1 fruit fly cellular context compared by ENCODE assay signal in the genomic region with DNA sequence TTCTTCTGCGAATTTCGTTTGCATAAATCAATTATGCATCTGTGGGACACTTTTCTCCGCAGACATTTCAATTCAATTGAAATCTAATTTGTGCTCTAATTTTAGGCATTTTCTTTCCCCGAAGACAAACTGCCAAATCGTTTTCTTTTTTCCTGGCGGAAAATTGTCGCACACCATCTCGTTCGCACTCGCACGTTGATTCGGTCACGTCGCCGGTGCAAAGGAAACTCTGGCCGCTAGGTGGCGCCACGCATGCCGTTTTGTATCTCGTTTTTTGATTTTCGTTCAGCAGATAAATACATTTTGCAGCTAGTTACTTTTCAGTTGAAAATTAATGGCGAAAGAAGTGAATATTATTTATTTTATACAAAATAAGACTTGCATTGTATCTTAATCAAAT.
A peak's percentile ranks its signal among the peaks of the same experiment; 100 is the strongest.
TF ChIP-seq lines count a peak whose summit lies in the region.

No protein-coding gene starts in this region.

TF ChIP-seq in whole organism, embryonic, 481 proteins besides CTCF, POLR2A, EP300 and RAD21 (continued from another document and continues in another):
- peak; percentile 83 for TF ChIP-seq ci (GFP tag; IDR thresholded peaks at IDR 0.05; lab: Robert Waterston, UW)
- TF ChIP-seq otp (GFP tag; IDR thresholded peaks at IDR 0.05; lab: Robert Waterston, UW) = no peak
- TF ChIP-seq CG1529 (GFP tag; optimal IDR thresholded peaks at IDR 0.05; lab: Kevin White, UChicago) = no peak
- no peak for TF ChIP-seq pros (GFP tag; optimal IDR thresholded peaks at IDR 0.05; lab: Kevin White, UChicago)
- no peak for TF ChIP-seq Sin3A (optimal IDR thresholded peaks at IDR 0.05; lab: Kevin White, UChicago)
- no peak for TF ChIP-seq CG9817 (tag; optimal IDR thresholded peaks at IDR 0.05; lab: Kevin White, UChicago)
- peak; percentile 27 for TF ChIP-seq CG2678 (tag; optimal IDR thresholded peaks at IDR 0.05; lab: Kevin White, UChicago)
- TF ChIP-seq Camta (GFP tag; optimal IDR thresholded peaks at IDR 0.05; lab: Kevin White, UChicago) = no peak
- TF ChIP-seq org-1 (GFP tag; optimal IDR thresholded peaks at IDR 0.05; lab: Kevin White, UChicago) = no peak
- TF ChIP-seq HHEX (GFP tag; optimal IDR thresholded peaks at IDR 0.05; lab: Kevin White, UChicago) = peak; percentile 31
- TF ChIP-seq pan (optimal IDR thresholded peaks at IDR 0.05; lab: Kevin White, UChicago) = no peak
- peak in 1 of 2 experiments; percentile 36 for TF ChIP-seq pan (GFP tag; optimal IDR thresholded peaks at IDR 0.05 in 1 of 2, IDR thresholded peaks at IDR 0.05 in 1 of 2)
- no peak for TF ChIP-seq HmgD (GFP tag; optimal IDR thresholded peaks at IDR 0.05; lab: Kevin White, UChicago)
- TF ChIP-seq zfh1 (GFP tag; IDR thresholded peaks at IDR 0.05; lab: Robert Waterston, UW) = no peak
- TF ChIP-seq Asciz (GFP tag; optimal IDR thresholded peaks at IDR 0.05; lab: Kevin White, UChicago) = peak; percentile 6
- peak; percentile 5 for TF ChIP-seq Vsx1 (GFP tag; optimal IDR thresholded peaks at IDR 0.05; lab: Kevin White, UChicago)
- TF ChIP-seq bowl (GFP tag; IDR thresholded peaks at IDR 0.05; lab: Robert Waterston, UW) = no peak
- TF ChIP-seq chm (GFP tag; IDR thresholded peaks at IDR 0.05; lab: Robert Waterston, UW) = peak; percentile 77
- TF ChIP-seq dysf (GFP tag; IDR thresholded peaks at IDR 0.05; lab: Robert Waterston, UW) = peak; percentile 21; the same call in 1 of the 3 replicates
- no peak for TF ChIP-seq CG15011 (GFP tag; optimal IDR thresholded peaks at IDR 0.05; lab: Kevin White, UChicago)
- TF ChIP-seq ase (GFP tag; IDR thresholded peaks at IDR 0.05; lab: Robert Waterston, UW) = no peak
- TF ChIP-seq Atf6 (GFP tag; IDR thresholded peaks at IDR 0.05; lab: Robert Waterston, UW) = peak; percentile 34; the same call in 1 of the 2 replicates
- no peak for TF ChIP-seq CG6254 (GFP tag; optimal IDR thresholded peaks at IDR 0.05; lab: Kevin White, UChicago)
- TF ChIP-seq CG17912 (GFP tag; optimal IDR thresholded peaks at IDR 0.05; lab: Kevin White, UChicago) = peak; percentile 18
- TF ChIP-seq gt (GFP tag; IDR thresholded peaks at IDR 0.05; lab: Robert Waterston, UW) = no peak
- TF ChIP-seq CG7963 (GFP tag; IDR thresholded peaks at IDR 0.05; lab: Robert Waterston, UW; ENCODE audit: partially characterized antibody) = no peak
- TF ChIP-seq ERR (GFP tag; optimal IDR thresholded peaks at IDR 0.05; lab: Kevin White, UChicago) = no peak
- peak; percentile 47 for TF ChIP-seq CG3281 (GFP tag; optimal IDR thresholded peaks at IDR 0.05; lab: Kevin White, UChicago)
- TF ChIP-seq toy (GFP tag; IDR thresholded peaks at IDR 0.05; lab: Robert Waterston, UW) = no peak
- no peak for TF ChIP-seq CG10565 (GFP tag; optimal IDR thresholded peaks at IDR 0.05; lab: Kevin White, UChicago)
- TF ChIP-seq Side (GFP tag; optimal IDR thresholded peaks at IDR 0.05; lab: Kevin White, UChicago) = no peak
- TF ChIP-seq HmgZ (tag; optimal IDR thresholded peaks at IDR 0.05; lab: Kevin White, UChicago) = peak; percentile 24
- no peak for TF ChIP-seq Ravus (GFP tag; IDR thresholded peaks at IDR 0.05; lab: Robert Waterston, UW)
- no peak for TF ChIP-seq schlank (tag; optimal IDR thresholded peaks at IDR 0.05; lab: Kevin White, UChicago)
- no peak for TF ChIP-seq CG14050 (GFP tag; IDR thresholded peaks at IDR 0.05; lab: Robert Waterston, UW)
- no peak for TF ChIP-seq CG12769 (tag; optimal IDR thresholded peaks at IDR 0.05; lab: Kevin White, UChicago)
- TF ChIP-seq CG17361 (GFP tag; IDR thresholded peaks at IDR 0.05; lab: Robert Waterston, UW) = 0 out of 3 replicates have a peak, but pooled peaks have one; percentile 11
- no peak for TF ChIP-seq CkIIα-i1 (GFP tag; IDR thresholded peaks at IDR 0.05; lab: Robert Waterston, UW)
- TF ChIP-seq amos (GFP tag; IDR thresholded peaks at IDR 0.05; lab: Robert Waterston, UW; ENCODE audit: partially characterized antibody) = no peak
- no peak for TF ChIP-seq nerfin-1 (tag; optimal IDR thresholded peaks at IDR 0.05; lab: Kevin White, UChicago)
- TF ChIP-seq gce (GFP tag; IDR thresholded peaks at IDR 0.05; lab: Robert Waterston, UW) = no peak
- TF ChIP-seq ab (GFP tag; optimal IDR thresholded peaks at IDR 0.05; lab: Kevin White, UChicago) = no peak
- TF ChIP-seq ac (GFP tag; optimal IDR thresholded peaks at IDR 0.05; lab: Kevin White, UChicago) = no peak
- no peak for TF ChIP-seq Dad (GFP tag; optimal IDR thresholded peaks at IDR 0.05; lab: Kevin White, UChicago)
- no peak for TF ChIP-seq CG2129 (GFP tag; IDR thresholded peaks at IDR 0.05; lab: Robert Waterston, UW; ENCODE audit: partially characterized antibody)
- TF ChIP-seq vvl (GFP tag; IDR thresholded peaks at IDR 0.05; lab: Robert Waterston, UW) = peak; percentile 63
- no peak for TF ChIP-seq CG1024 (GFP tag; IDR thresholded peaks at IDR 0.05; lab: Robert Waterston, UW)
- TF ChIP-seq dan (GFP tag; IDR thresholded peaks at IDR 0.05; lab: Robert Waterston, UW) = no peak
- peak; percentile 30 for TF ChIP-seq scrt (GFP tag; optimal IDR thresholded peaks at IDR 0.05; lab: Kevin White, UChicago)
- TF ChIP-seq CG7839 (tag; optimal IDR thresholded peaks at IDR 0.05; lab: Kevin White, UChicago) = peak; percentile 19
- TF ChIP-seq zen (tag; optimal IDR thresholded peaks at IDR 0.05; lab: Kevin White, UChicago) = peak; percentile 19
- TF ChIP-seq CG4820 (GFP tag; optimal IDR thresholded peaks at IDR 0.05; lab: Kevin White, UChicago) = no peak
- peak; percentile 47 for TF ChIP-seq CG5180 (GFP tag; optimal IDR thresholded peaks at IDR 0.05; lab: Kevin White, UChicago)
- no peak for TF ChIP-seq Atf3 (GFP tag; optimal IDR thresholded peaks at IDR 0.05; lab: Kevin White, UChicago)
- TF ChIP-seq CG17328 (GFP tag; IDR thresholded peaks at IDR 0.05; lab: Robert Waterston, UW) = 0 out of 2 replicates have a peak, but pooled peaks have one; percentile 13
- no peak for TF ChIP-seq CG3847 (GFP tag; IDR thresholded peaks at IDR 0.05; lab: Robert Waterston, UW)
- no peak for TF ChIP-seq CG17829 (tag; optimal IDR thresholded peaks at IDR 0.05; lab: Kevin White, UChicago)
- TF ChIP-seq mam (GFP tag; optimal IDR thresholded peaks at IDR 0.05; lab: Kevin White, UChicago) = no peak
- TF ChIP-seq CG10274 (GFP tag; optimal IDR thresholded peaks at IDR 0.05; lab: Kevin White, UChicago) = no peak
- peak; percentile 70 for TF ChIP-seq Med (GFP tag; lab: Kevin White, UChicago)
- TF ChIP-seq CG18619 (GFP tag; optimal IDR thresholded peaks at IDR 0.05; lab: Kevin White, UChicago) = peak; percentile 26
- TF ChIP-seq CG13287 (GFP tag; IDR thresholded peaks at IDR 0.05; lab: Robert Waterston, UW; ENCODE audit: partially characterized antibody) = no peak
- TF ChIP-seq Hr51 (GFP tag; optimal IDR thresholded peaks at IDR 0.05; lab: Kevin White, UChicago) = peak in 1 of 2 experiments; percentile 19
- TF ChIP-seq Fer3 (tag; optimal IDR thresholded peaks at IDR 0.05; lab: Kevin White, UChicago) = peak; percentile 16
- peak; percentile 22 for TF ChIP-seq caup (GFP tag; optimal IDR thresholded peaks at IDR 0.05; lab: Kevin White, UChicago; ENCODE audit: severe bottlenecking)
- TF ChIP-seq pita (GFP tag; optimal IDR thresholded peaks at IDR 0.05; lab: Kevin White, UChicago) = no peak
- TF ChIP-seq zf30C (GFP tag; optimal IDR thresholded peaks at IDR 0.05; lab: Kevin White, UChicago) = peak; percentile 32
- TF ChIP-seq Oli (tag; optimal IDR thresholded peaks at IDR 0.05; lab: Kevin White, UChicago) = peak; percentile 24
- TF ChIP-seq crol (GFP tag; IDR thresholded peaks at IDR 0.05; lab: Robert Waterston, UW) = no peak
- peak; percentile 9 for TF ChIP-seq Deaf1 (tag; optimal IDR thresholded peaks at IDR 0.05; lab: Kevin White, UChicago)
- no peak for TF ChIP-seq tx (GFP tag; optimal IDR thresholded peaks at IDR 0.05; lab: Kevin White, UChicago)
- peak; percentile 10 for TF ChIP-seq NfI (GFP tag; optimal IDR thresholded peaks at IDR 0.05; lab: Kevin White, UChicago)
- TF ChIP-seq Adf1 (GFP tag; IDR thresholded peaks at IDR 0.05; lab: Robert Waterston, UW) = no peak
- TF ChIP-seq rib (GFP tag; IDR thresholded peaks at IDR 0.05; lab: Robert Waterston, UW) = no peak
- TF ChIP-seq CG5953 (GFP tag; IDR thresholded peaks at IDR 0.05; lab: Robert Waterston, UW) = no peak
- TF ChIP-seq tio (GFP tag; optimal IDR thresholded peaks at IDR 0.05; lab: Kevin White, UChicago) = no peak
- no peak for TF ChIP-seq CG13296 (GFP tag; optimal IDR thresholded peaks at IDR 0.05; lab: Kevin White, UChicago)
- TF ChIP-seq CG9727 (GFP tag; optimal IDR thresholded peaks at IDR 0.05; lab: Kevin White, UChicago) = no peak
- TF ChIP-seq Fer1 (GFP tag; optimal IDR thresholded peaks at IDR 0.05; lab: Kevin White, UChicago) = peak; percentile 20
- peak; percentile 22 for TF ChIP-seq grau (tag; optimal IDR thresholded peaks at IDR 0.05; lab: Kevin White, UChicago)
- no peak for TF ChIP-seq unpg (GFP tag; optimal IDR thresholded peaks at IDR 0.05; lab: Kevin White, UChicago)
- TF ChIP-seq CG11085 (GFP tag; IDR thresholded peaks at IDR 0.05; lab: Robert Waterston, UW) = no peak
- no peak for TF ChIP-seq CG13424 (tag; optimal IDR thresholded peaks at IDR 0.05; lab: Kevin White, UChicago)
- no peak for TF ChIP-seq CG14860 (GFP tag; IDR thresholded peaks at IDR 0.05; lab: Robert Waterston, UW; ENCODE audit: partially characterized antibody)
- no peak for TF ChIP-seq CG9215 (GFP tag; IDR thresholded peaks at IDR 0.05; lab: Robert Waterston, UW)
- TF ChIP-seq danr (GFP tag; IDR thresholded peaks at IDR 0.05; lab: Robert Waterston, UW) = no peak
- 0 out of 3 replicates have a peak, but pooled peaks have one; percentile 20 for TF ChIP-seq Opbp (GFP tag; IDR thresholded peaks at IDR 0.05; lab: Robert Waterston, UW; ENCODE audit: partially characterized antibody)
- TF ChIP-seq odd (GFP tag; optimal IDR thresholded peaks at IDR 0.05; lab: Kevin White, UChicago) = no peak
- no peak for TF ChIP-seq CG8478 (optimal IDR thresholded peaks at IDR 0.05; lab: Kevin White, UChicago)
- no peak for TF ChIP-seq CG16863 (GFP tag; optimal IDR thresholded peaks at IDR 0.05; lab: Kevin White, UChicago)
- TF ChIP-seq wor (GFP tag; IDR thresholded peaks at IDR 0.05; lab: Robert Waterston, UW) = no peak
- peak; percentile 38 for TF ChIP-seq Meics (GFP tag; optimal IDR thresholded peaks at IDR 0.05; lab: Kevin White, UChicago)
- no peak for TF ChIP-seq E2f2 (GFP tag; IDR thresholded peaks at IDR 0.05; lab: Robert Waterston, UW)
- TF ChIP-seq Hr39 (optimal IDR thresholded peaks at IDR 0.05; lab: Kevin White, UChicago) = no peak
- no peak for TF ChIP-seq HLH3B (GFP tag; IDR thresholded peaks at IDR 0.05; lab: Robert Waterston, UW)
- TF ChIP-seq CG17359 (tag; optimal IDR thresholded peaks at IDR 0.05; lab: Kevin White, UChicago) = no peak
- no peak for TF ChIP-seq p53 (GFP tag; optimal IDR thresholded peaks at IDR 0.05; lab: Kevin White, UChicago)
- TF ChIP-seq ash1 (GFP tag; optimal IDR thresholded peaks at IDR 0.05; lab: Kevin White, UChicago) = peak; percentile 55
- no peak for TF ChIP-seq btn (GFP tag; optimal IDR thresholded peaks at IDR 0.05; lab: Kevin White, UChicago)
- TF ChIP-seq CG17186 (GFP tag; optimal IDR thresholded peaks at IDR 0.05; lab: Kevin White, UChicago) = no peak
- TF ChIP-seq sima (GFP tag; optimal IDR thresholded peaks at IDR 0.05; lab: Kevin White, UChicago) = no peak
- TF ChIP-seq Rfx (GFP tag; IDR thresholded peaks at IDR 0.05; lab: Robert Waterston, UW) = no peak; the same call in 1 of the 2 replicates
- no peak for TF ChIP-seq CG10209 (GFP tag; optimal IDR thresholded peaks at IDR 0.05; lab: Kevin White, UChicago)
- TF ChIP-seq CG15073 (GFP tag; optimal IDR thresholded peaks at IDR 0.05; lab: Kevin White, UChicago) = no peak
- no peak for TF ChIP-seq CG1792 (GFP tag; optimal IDR thresholded peaks at IDR 0.05; lab: Kevin White, UChicago)
- no peak for TF ChIP-seq repo (GFP tag; optimal IDR thresholded peaks at IDR 0.05; lab: Kevin White, UChicago)
- no peak for TF ChIP-seq hbn (GFP tag; IDR thresholded peaks at IDR 0.05; lab: Robert Waterston, UW; ENCODE audit: partially characterized antibody)
- TF ChIP-seq CG13894 (tag; optimal IDR thresholded peaks at IDR 0.05; lab: Kevin White, UChicago) = peak; percentile 22
- TF ChIP-seq D19A (tag; optimal IDR thresholded peaks at IDR 0.05; lab: Kevin White, UChicago) = peak; percentile 35
- TF ChIP-seq CG11093 (GFP tag; IDR thresholded peaks at IDR 0.05; lab: Robert Waterston, UW) = no peak
- TF ChIP-seq corto (GFP tag; optimal IDR thresholded peaks at IDR 0.05; lab: Kevin White, UChicago) = no peak
- no peak for TF ChIP-seq twi (tag; optimal IDR thresholded peaks at IDR 0.05; lab: Kevin White, UChicago)
- TF ChIP-seq cwo (GFP tag; optimal IDR thresholded peaks at IDR 0.05; lab: Kevin White, UChicago) = no peak
- TF ChIP-seq jigr1 (GFP tag; IDR thresholded peaks at IDR 0.05; lab: Robert Waterston, UW) = no peak
- no peak for TF ChIP-seq Dfd (GFP tag; optimal IDR thresholded peaks at IDR 0.05; lab: Kevin White, UChicago)
- TF ChIP-seq CG7357 (GFP tag; IDR thresholded peaks at IDR 0.05; lab: Robert Waterston, UW) = no peak
- TF ChIP-seq dmrt99B (tag; optimal IDR thresholded peaks at IDR 0.05; lab: Kevin White, UChicago) = peak; percentile 23
- TF ChIP-seq exex (tag; optimal IDR thresholded peaks at IDR 0.05; lab: Kevin White, UChicago) = no peak
- TF ChIP-seq CG13775 (GFP tag; optimal IDR thresholded peaks at IDR 0.05; lab: Kevin White, UChicago) = no peak
- peak; percentile 18 for TF ChIP-seq B-H2 (GFP tag; optimal IDR thresholded peaks at IDR 0.05; lab: Kevin White, UChicago)
- peak in 1 of 2 experiments; percentile 7 for TF ChIP-seq dpn (GFP tag; optimal IDR thresholded peaks at IDR 0.05; lab: Kevin White, UChicago)
- TF ChIP-seq CG16779 (GFP tag; IDR thresholded peaks at IDR 0.05; lab: Robert Waterston, UW) = 0 out of 2 replicates have a peak, but pooled peaks have one; percentile 36
- TF ChIP-seq CG9932 (GFP tag; IDR thresholded peaks at IDR 0.05; lab: Robert Waterston, UW) = peak; percentile 8; the same call in 1 of the 2 replicates
- TF ChIP-seq CG2712 (tag; optimal IDR thresholded peaks at IDR 0.05; lab: Kevin White, UChicago) = no peak
- peak; percentile 29; the same call in 1 of the 2 replicates for TF ChIP-seq stc (GFP tag; IDR thresholded peaks at IDR 0.05; lab: Robert Waterston, UW)
- TF ChIP-seq abd-A (tag; optimal IDR thresholded peaks at IDR 0.05; lab: Kevin White, UChicago) = peak; percentile 24
- TF ChIP-seq H2.0 (GFP tag; IDR thresholded peaks at IDR 0.05; lab: Robert Waterston, UW) = no peak
- no peak for TF ChIP-seq hth (optimal IDR thresholded peaks at IDR 0.05; lab: Kevin White, UChicago)
- no peak for TF ChIP-seq PHDP (tag; optimal IDR thresholded peaks at IDR 0.05; lab: Kevin White, UChicago)
- TF ChIP-seq tup (GFP tag; optimal IDR thresholded peaks at IDR 0.05; lab: Kevin White, UChicago) = no peak
- TF ChIP-seq CG32532 (GFP tag; IDR thresholded peaks at IDR 0.05; lab: Robert Waterston, UW) = peak; percentile 56; the same call in 1 of the 2 replicates
